Worm (Caenorhabditis elegans): ENCODE measurements around the gene dct-13.

DNA sequence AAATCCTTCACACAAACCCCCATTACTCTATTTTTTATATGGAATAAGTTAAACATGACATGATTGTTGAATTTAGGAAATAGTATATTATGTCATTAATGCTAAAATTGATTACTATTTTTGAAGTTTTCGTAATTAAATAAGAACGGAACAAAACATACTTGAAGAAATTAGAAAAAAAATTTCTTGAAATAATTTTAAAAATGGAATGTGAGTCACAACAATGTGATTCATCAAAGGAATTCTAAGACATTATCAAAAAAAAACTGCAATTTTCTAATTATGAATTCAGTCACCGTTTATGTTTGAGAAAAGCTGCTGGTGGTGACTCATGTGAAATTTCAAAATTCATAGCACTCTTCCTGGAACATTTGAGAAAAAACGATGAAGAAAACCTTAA is 36.5 kb downstream of the dct-13 start, which contains the start of gene nccd-1:
- TF ChIP-seq mdl-1 (tag; optimal IDR thresholded peaks at IDR 0.05) (no peak), nhr-237 (tag; optimal IDR thresholded peaks at IDR 0.05) (no peak), nhr-28 (tag; optimal IDR thresholded peaks at IDR 0.05) (no peak), zag-1 (tag; optimal IDR thresholded peaks at IDR 0.05) (no peak), nfya-1 (tag; optimal IDR thresholded peaks at IDR 0.05; ENCODE audit: insufficient read depth) (no peak), nhr-77 (tag; optimal IDR thresholded peaks at IDR 0.05) (no peak), egl-27 (tag; optimal IDR thresholded peaks at IDR 0.05) (no peak), ceh-82 (tag; optimal IDR thresholded peaks at IDR 0.05) (no peak)

Data from whole organism, L3 larva.